Fruit fly (Drosophila melanogaster) whole organism, embryonic: ENCODE data around the gene CG3902.

Source experiments
- Aef1 ChIP-seq: fragments of 200-800 bp; sonication (Bioruptor generic); IDR thresholded peaks from 3 replicates; pipeline ENCODE4 v1.3.6; 2022; ENCODE audit warnings: missing biosample characterization, missing genetic modification characterization
- Asciz ChIP-seq: fragments of 200-800 bp; sonication (Bioruptor generic); optimal IDR thresholded peaks from 2 replicates; lab custom pipeline; 2017; ENCODE audit warnings: missing biosample characterization, mild to moderate bottlenecking, missing genetic modification characterization, missing genetic modification reagents
- Atf3 ChIP-seq: fragments of 200-800 bp; sonication (Bioruptor generic); optimal IDR thresholded peaks from 3 replicates; lab custom pipeline; 2016; ENCODE audit warnings: missing biosample characterization, missing genetic modification characterization
- CG11695 ChIP-seq: fragments of 200-800 bp; sonication (Bioruptor generic); IDR thresholded peaks from 3 replicates; pipeline ENCODE4 v1.3.6; 2022; ENCODE audit warnings: missing biosample characterization, missing genetic modification characterization
- CG12391 ChIP-seq: fragments of 200-800 bp; sonication (Bioruptor generic); optimal IDR thresholded peaks from 3 replicates; lab custom pipeline; 2018; ENCODE audit warnings: missing biosample characterization, mild to moderate bottlenecking, missing genetic modification characterization, moderate library complexity
- CG12744 ChIP-seq: fragments of 200-800 bp; sonication (Bioruptor generic); optimal IDR thresholded peaks from 2 replicates; lab custom pipeline; 2016; ENCODE audit warnings: missing biosample characterization, missing genetic modification characterization
- CG12942 ChIP-seq: fragments of 200-800 bp; sonication (Bioruptor generic); optimal IDR thresholded peaks from 3 replicates; lab custom pipeline; 2016; ENCODE audit warnings: missing biosample characterization, missing genetic modification characterization
- CG13287 ChIP-seq: fragments of 200-800 bp; sonication (Bioruptor generic); IDR thresholded peaks from 2 replicates; pipeline ENCODE4 v1.3.6; 2022; ENCODE audit warnings: missing biosample characterization, missing genetic modification characterization; ENCODE audit not compliant: partially characterized antibody
- CG1529 ChIP-seq: fragments of 200-800 bp; sonication (Bioruptor generic); optimal IDR thresholded peaks from 3 replicates; lab custom pipeline; 2018; ENCODE audit warnings: missing biosample characterization, missing genetic modification characterization
- CG15514 ChIP-seq: fragments of 200-800 bp; sonication (Bioruptor generic); optimal IDR thresholded peaks from 3 replicates; lab custom pipeline; 2017; ENCODE audit warnings: missing biosample characterization, missing genetic modification characterization, mild to moderate bottlenecking, moderate library complexity, missing genetic modification reagents
- CG15601 ChIP-seq: fragments of 200-800 bp; sonication (Bioruptor generic); optimal IDR thresholded peaks from 3 replicates; lab custom pipeline; 2019; ENCODE audit warnings: missing biosample characterization, mild to moderate bottlenecking, missing genetic modification characterization, moderate library complexity
- CG16863 ChIP-seq: fragments of 200-800 bp; sonication (Bioruptor generic); optimal IDR thresholded peaks from 3 replicates; lab custom pipeline; 2016; ENCODE audit warnings: missing biosample characterization, missing genetic modification characterization
- CG17359 ChIP-seq: fragments of 200-800 bp; sonication (Bioruptor generic); optimal IDR thresholded peaks from 3 replicates; lab custom pipeline; 2018; ENCODE audit warnings: missing biosample characterization, mild to moderate bottlenecking, missing genetic modification characterization, moderate library complexity
- CG17361 ChIP-seq: fragments of 200-800 bp; sonication (Bioruptor generic); IDR thresholded peaks from 3 replicates; pipeline ENCODE4 v1.3.6; 2022; ENCODE audit warnings: missing biosample characterization, missing genetic modification characterization
- CG17912 ChIP-seq: fragments of 200-800 bp; sonication (Bioruptor generic); optimal IDR thresholded peaks from 2 replicates; lab custom pipeline; 2018; ENCODE audit warnings: missing biosample characterization, mild to moderate bottlenecking, missing genetic modification characterization
- CG18619 ChIP-seq: fragments of 200-800 bp; sonication (Bioruptor generic); optimal IDR thresholded peaks from 3 replicates; lab custom pipeline; 2017; ENCODE audit warnings: missing biosample characterization, mild to moderate bottlenecking, missing genetic modification characterization
- CG2712 ChIP-seq: fragments of 200-800 bp; optimal IDR thresholded peaks from 3 replicates; lab custom pipeline; 2019; ENCODE audit warnings: missing biosample characterization, mild to moderate bottlenecking, missing genetic modification characterization, moderate library complexity
- CG3065 ChIP-seq: fragments of 200-800 bp; sonication (Bioruptor generic); optimal IDR thresholded peaks from 2 replicates; lab custom pipeline; 2016; ENCODE audit warnings: missing biosample characterization, missing genetic modification characterization
- CG32532 ChIP-seq: fragments of 200-800 bp; sonication (Bioruptor generic); IDR thresholded peaks from 2 replicates; pipeline ENCODE4 v1.3.6; 2022; ENCODE audit warnings: missing biosample characterization, missing genetic modification characterization
- CG6854 ChIP-seq: fragments of 200-800 bp; sonication (Bioruptor generic); optimal IDR thresholded peaks from 3 replicates; lab custom pipeline; 2017; ENCODE audit warnings: missing biosample characterization, mild to moderate bottlenecking, missing genetic modification characterization
- CG7786 ChIP-seq: fragments of 200-800 bp; sonication (Bioruptor generic); optimal IDR thresholded peaks from 2 replicates; lab custom pipeline; 2016; ENCODE audit warnings: missing biosample characterization, missing genetic modification characterization
- CG8388 ChIP-seq: fragments of 200-800 bp; sonication (Bioruptor generic); optimal IDR thresholded peaks from 2 replicates; lab custom pipeline; 2019; ENCODE audit warnings: missing biosample characterization, mild to moderate bottlenecking, missing genetic modification characterization, moderate library complexity
- CG8478 ChIP-seq: fragments of >200 bp; optimal IDR thresholded peaks from 2 replicates; lab custom pipeline; 2018
- CG9215 ChIP-seq: fragments of 200-800 bp; sonication (Bioruptor generic); IDR thresholded peaks from 2 replicates; pipeline ENCODE4 v1.3.6; 2022; ENCODE audit warnings: missing biosample characterization, missing genetic modification characterization
- ERR ChIP-seq: fragments of 200-800 bp; sonication (Bioruptor generic); optimal IDR thresholded peaks from 2 replicates; lab custom pipeline; 2016; ENCODE audit warnings: missing biosample characterization, missing genetic modification characterization
- Fer1 ChIP-seq: fragments of 200-800 bp; sonication (Bioruptor generic); optimal IDR thresholded peaks from 2 replicates; lab custom pipeline; 2017; ENCODE audit warnings: missing biosample characterization, mild to moderate bottlenecking, missing genetic modification characterization
- H15 ChIP-seq: fragments of 200-800 bp; sonication (Bioruptor generic); IDR thresholded peaks from 3 replicates; pipeline ENCODE4 v1.3.6; 2022; ENCODE audit warnings: missing biosample characterization, missing genetic modification characterization
- MTF-1 ChIP-seq: fragments of 200-800 bp; sonication (Bioruptor generic); optimal IDR thresholded peaks from 2 replicates; lab custom pipeline; 2018; ENCODE audit warnings: missing biosample characterization, mild to moderate bottlenecking, missing genetic modification characterization, borderline replicate concordance
- Med ChIP-seq: fragments of 200-800 bp; sonication (Bioruptor generic); peaks from one replicate; lab custom pipeline; 2016; ENCODE audit warnings: missing biosample characterization, missing genetic modification characterization, mild to moderate bottlenecking, inconsistent platforms, moderate library complexity
- Trl ChIP-seq, 3 experiments: fragments of >200 bp in 2 of 3; fragments of 200-800 bp in 1 of 3; sonication (Bioruptor generic) in 1 of 3; optimal IDR thresholded peaks; 2 replicates in 1 of 3; 3 replicates in 2 of 3; lab custom pipeline; 2016 to 2017; ENCODE audit warnings: missing biosample characterization in 1 of 3, missing genetic modification characterization in 1 of 3
- ase ChIP-seq: fragments of 200-800 bp; sonication (Bioruptor generic); IDR thresholded peaks from 3 replicates; pipeline ENCODE4 v1.3.6; 2022; ENCODE audit warnings: missing biosample characterization, missing genetic modification characterization
- crc ChIP-seq: fragments of 200-800 bp; sonication (Bioruptor generic); optimal IDR thresholded peaks from 2 replicates; lab custom pipeline; 2016; ENCODE audit warnings: missing biosample characterization, missing genetic modification characterization
- dm ChIP-seq: fragments of 200-800 bp; sonication (Bioruptor generic); optimal IDR thresholded peaks from 3 replicates; lab custom pipeline; 2016; ENCODE audit warnings: missing biosample characterization, missing genetic modification characterization
- gsb-n ChIP-seq: fragments of 200-800 bp; sonication (Bioruptor generic); optimal IDR thresholded peaks from 3 replicates; lab custom pipeline; 2018; ENCODE audit warnings: missing biosample characterization, mild to moderate bottlenecking, missing genetic modification characterization
- hkb ChIP-seq, 2 experiments: fragments of 200-800 bp in 1 of 2; fragments of >200 bp in 1 of 2; sonication (Bioruptor generic) in 1 of 2; IDR thresholded peaks in 1 of 2; optimal IDR thresholded peaks in 1 of 2; 2 replicates each; pipeline versions ENCODE4 v1.3.6 to Lab custom; 2017 to 2022; ENCODE audit warnings: missing biosample characterization in 1 of 2, missing genetic modification characterization in 1 of 2
- jumu ChIP-seq: fragments of 200-800 bp; sonication (Bioruptor generic); optimal IDR thresholded peaks from 3 replicates; lab custom pipeline; 2016; ENCODE audit warnings: missing biosample characterization, missing genetic modification characterization
- kay ChIP-seq: fragments of 200-800 bp; sonication (Bioruptor generic); optimal IDR thresholded peaks from 2 replicates; lab custom pipeline; 2016; ENCODE audit warnings: missing biosample characterization, missing genetic modification characterization
- lbe ChIP-seq: fragments of 200-800 bp; sonication (Bioruptor generic); optimal IDR thresholded peaks from 2 replicates; lab custom pipeline; 2016; ENCODE audit warnings: missing biosample characterization, mild to moderate bottlenecking, missing genetic modification characterization
- lilli ChIP-seq: fragments of 200-800 bp; sonication (Bioruptor generic); optimal IDR thresholded peaks from 3 replicates; lab custom pipeline; 2016; ENCODE audit warnings: missing biosample characterization, missing genetic modification characterization
- org-1 ChIP-seq: fragments of 200-800 bp; sonication (Bioruptor generic); optimal IDR thresholded peaks from 2 replicates; lab custom pipeline; 2017; ENCODE audit warnings: missing biosample characterization, missing genetic modification characterization
- p53 ChIP-seq: fragments of 200-800 bp; sonication (Bioruptor generic); optimal IDR thresholded peaks from 2 replicates; lab custom pipeline; 2016; ENCODE audit warnings: missing biosample characterization, missing genetic modification characterization
- pho ChIP-seq: fragments of 200-800 bp; sonication (Bioruptor generic); optimal IDR thresholded peaks from 2 replicates; lab custom pipeline; 2016; ENCODE audit warnings: missing biosample characterization, missing genetic modification characterization
- phol ChIP-seq: fragments of 200-800 bp; sonication (Bioruptor generic); optimal IDR thresholded peaks from 3 replicates; lab custom pipeline; 2018; ENCODE audit warnings: missing biosample characterization, mild to moderate bottlenecking, missing genetic modification characterization, moderate library complexity
- prd ChIP-seq, 3 experiments: fragments of >200 bp in 2 of 3; fragments of 200-800 bp in 1 of 3; sonication (Bioruptor generic) in 1 of 3; optimal IDR thresholded peaks in 2 of 3; IDR thresholded peaks in 1 of 3; 2 replicates in 2 of 3; 3 replicates in 1 of 3; pipeline versions ENCODE4 v1.3.6 to Lab custom; 2017 to 2022; ENCODE audit warnings: missing biosample characterization in 1 of 3, missing genetic modification characterization in 1 of 3
- ranshi ChIP-seq: fragments of 200-800 bp; sonication (Bioruptor generic); IDR thresholded peaks from 2 replicates; pipeline ENCODE4 v1.3.6; 2022; ENCODE audit warnings: missing biosample characterization, missing genetic modification characterization
- sd ChIP-seq: fragments of 200-800 bp; sonication (Bioruptor generic); optimal IDR thresholded peaks from 3 replicates; lab custom pipeline; 2018; ENCODE audit warnings: missing biosample characterization, mild to moderate bottlenecking, missing genetic modification characterization, moderate library complexity
- sima ChIP-seq: fragments of 200-800 bp; sonication (Bioruptor generic); optimal IDR thresholded peaks from 2 replicates; lab custom pipeline; 2016; ENCODE audit warnings: missing biosample characterization, missing genetic modification characterization
- vfl ChIP-seq: fragments of 200-800 bp; sonication (Bioruptor generic); optimal IDR thresholded peaks from 2 replicates; lab custom pipeline; 2016; ENCODE audit warnings: missing biosample characterization, missing genetic modification characterization
- wek ChIP-seq: fragments of 200-800 bp; sonication (Bioruptor generic); optimal IDR thresholded peaks from 3 replicates; lab custom pipeline; 2018; ENCODE audit warnings: missing biosample characterization, mild to moderate bottlenecking, missing genetic modification characterization, moderate library complexity

The CG3902 gene

dm6 chr3L:18870027-18870426 lies 28.1 kb downstream of the CG3902 start, which contains the start of gene Blos3:
Gene Blos3 (plus strand): TSS chr3L:18870224.
- peak; percentile 53 for TF ChIP-seq phol (tag; lab: Kevin White, UChicago)
- peak; percentile 20; the same call in 1 of the 3 replicates for TF ChIP-seq Aef1
- peak; percentile 29 for TF ChIP-seq crc (GFP tag; lab: Kevin White, UChicago)
- peak; percentile 73 for TF ChIP-seq CG1529
- peak; percentile 37 for TF ChIP-seq CG15514 (GFP tag; lab: Kevin White, UChicago)
- TF ChIP-seq lilli (GFP tag; lab: Kevin White, UChicago): peak; percentile 70
- peak; percentile 2 for TF ChIP-seq CG3065 (GFP tag; lab: Kevin White, UChicago)
- peak; percentile 56 for TF ChIP-seq CG12391 (tag; lab: Kevin White, UChicago)
- no peak for TF ChIP-seq dm (GFP tag; lab: Kevin White, UChicago)
- peak; percentile 22; the same call in 1 of the 3 replicates for TF ChIP-seq CG11695 (GFP tag; lab: Robert Waterston, UW)
- no peak for TF ChIP-seq CG8478 (lab: Kevin White, UChicago)
- peak; percentile 54 for TF ChIP-seq CG2712 (tag; lab: Kevin White, UChicago)
- TF ChIP-seq CG12942 (GFP tag; lab: Kevin White, UChicago): peak; percentile 22
- TF ChIP-seq CG8388: no peak
- TF ChIP-seq jumu: peak; percentile 53
- peak; percentile 11 for TF ChIP-seq MTF-1 (GFP tag; lab: Kevin White, UChicago)
- no peak for TF ChIP-seq hkb (optimal IDR thresholded peaks at IDR 0.05; lab: Kevin White, UChicago)
- 0 out of 2 replicates have a peak, but pooled peaks have one; percentile 34 for TF ChIP-seq hkb (GFP tag; IDR thresholded peaks at IDR 0.05; lab: Robert Waterston, UW)
- peak; percentile 73 for TF ChIP-seq wek
- peak; percentile 57 for TF ChIP-seq pho (GFP tag; lab: Kevin White, UChicago)
- 0 out of 3 replicates have a peak, but pooled peaks have one; percentile 21 for TF ChIP-seq CG17361 (GFP tag; lab: Robert Waterston, UW)
- no peak for TF ChIP-seq ERR (GFP tag; lab: Kevin White, UChicago)
- TF ChIP-seq Fer1 (GFP tag; lab: Kevin White, UChicago): peak; percentile 43
- no peak for TF ChIP-seq org-1 (GFP tag; lab: Kevin White, UChicago)
- peak; percentile 31 for TF ChIP-seq CG7786 (GFP tag; lab: Kevin White, UChicago)
- TF ChIP-seq H15 (GFP tag; lab: Robert Waterston, UW): 0 out of 3 replicates have a peak, but pooled peaks have one; percentile 33
- TF ChIP-seq prd (optimal IDR thresholded peaks at IDR 0.05; lab: Kevin White, UChicago): no peak
- peak; percentile 54 for TF ChIP-seq prd (GFP tag; IDR thresholded peaks at IDR 0.05; lab: Robert Waterston, UW)
- peak; percentile 4 for TF ChIP-seq p53 (GFP tag; lab: Kevin White, UChicago)
- TF ChIP-seq CG15601: peak; percentile 6
- TF ChIP-seq CG17359 (tag; lab: Kevin White, UChicago): peak; percentile 58
- TF ChIP-seq gsb-n: peak; percentile 13
- TF ChIP-seq Trl (optimal IDR thresholded peaks at IDR 0.05; lab: Kevin White, UChicago): no peak
- peak; percentile 66 for TF ChIP-seq Trl (GFP tag; optimal IDR thresholded peaks at IDR 0.05; lab: Kevin White, UChicago)
- peak; percentile 51 for TF ChIP-seq CG17912 (GFP tag; lab: Kevin White, UChicago)
- 0 out of 2 replicates have a peak, but pooled peaks have one; percentile 16 for TF ChIP-seq CG32532 (GFP tag; lab: Robert Waterston, UW)
- TF ChIP-seq lbe (GFP tag; lab: Kevin White, UChicago): peak; percentile 65
- no peak for TF ChIP-seq ase (GFP tag; lab: Robert Waterston, UW)
- peak; percentile 9 for TF ChIP-seq Atf3 (GFP tag; lab: Kevin White, UChicago)
- peak; percentile 50 for TF ChIP-seq CG16863 (GFP tag; lab: Kevin White, UChicago)
- TF ChIP-seq kay (GFP tag; lab: Kevin White, UChicago): no peak
- peak; percentile 15 for TF ChIP-seq Asciz (GFP tag; lab: Kevin White, UChicago)
- TF ChIP-seq CG6854 (GFP tag; lab: Kevin White, UChicago): no peak
- no peak for TF ChIP-seq sd (tag; lab: Kevin White, UChicago)
- TF ChIP-seq sima (GFP tag; lab: Kevin White, UChicago): peak; percentile 11
- TF ChIP-seq CG13287 (GFP tag; lab: Robert Waterston, UW): peak; percentile 33; the same call in 1 of the 2 replicates
- TF ChIP-seq vfl (GFP tag; lab: Kevin White, UChicago): peak; percentile 10
- peak; percentile 0 for TF ChIP-seq CG18619 (GFP tag; lab: Kevin White, UChicago)
- 0 out of 2 replicates have a peak, but pooled peaks have one; percentile 20 for TF ChIP-seq ranshi
- peak; percentile 93 for TF ChIP-seq Med (GFP tag; lab: Kevin White, UChicago)
- no peak for TF ChIP-seq CG12744
- no peak; the same call in 1 of the 2 replicates for TF ChIP-seq CG9215 (GFP tag; lab: Robert Waterston, UW)
